Fruit fly (Drosophila melanogaster) S2 (cell line): ENCODE data around the gene CG3156.

Experiments used
- CG8478 ChIP-seq: fragments of >200 bp; optimal IDR thresholded peaks from 2 replicates; lab custom pipeline; 2018
- CTCF ChIP-seq, 2 experiments: fragments of >200 bp; optimal IDR thresholded peaks; 2 replicates each; lab custom pipeline; 2018

CG3156 gene

dm6 chrX:520215-520861 is 32.7 kb downstream of the CG3156 start:
- TF ChIP-seq CTCF (optimal IDR thresholded peaks at IDR 0.05; lab: Kevin White, UChicago): no peak
- TF ChIP-seq CG8478: no peak

- no peak for TF ChIP-seq CTCF (optimal IDR thresholded peaks at IDR 0.05; lab: Kevin White, UChicago)
- no peak for TF ChIP-seq CG8478
Measured at dm6 chrX:521683-522082, 34.0 kb downstream of the CG3156 start.

- TF ChIP-seq CTCF (optimal IDR thresholded peaks at IDR 0.05; lab: Kevin White, UChicago): no peak
- TF ChIP-seq CG8478: no peak
Measured at dm6 chrX:522357-523043, 34.8 kb downstream of the CG3156 start.

dm6 chrX:523179-523851 is 35.6 kb downstream of the CG3156 start, which contains the start of gene elav:
elav (minus strand) TSS chrX:523226.
- TF ChIP-seq CG8478: no peak

dm6 chrX:524331-524730 is 36.7 kb downstream of the CG3156 start:
- TF ChIP-seq CG8478: no peak
- TF ChIP-seq CTCF (optimal IDR thresholded peaks at IDR 0.05; lab: Kevin White, UChicago): no peak

dm6 chrX:525610-526009 is 37.9 kb downstream of the CG3156 start:
- no peak for TF ChIP-seq CTCF (optimal IDR thresholded peaks at IDR 0.05; lab: Kevin White, UChicago)

dm6 chrX:526479-527071 is 38.9 kb downstream of the CG3156 start:
- TF ChIP-seq CTCF (optimal IDR thresholded peaks at IDR 0.05; lab: Kevin White, UChicago): no peak
- TF ChIP-seq CG8478: no peak

dm6 chrX:529724-530603 is 42.3 kb downstream of the CG3156 start, which contains the start of the genes CG4293 and Appl:
CG4293 (minus strand) TSS chrX:530291.
Appl (plus strand) TSS chrX:530501.
- TF ChIP-seq CTCF (optimal IDR thresholded peaks at IDR 0.05; lab: Kevin White, UChicago) (peak; percentile 87 to 95), CG8478 (no peak)
